Worm (Caenorhabditis elegans) whole organism, midembryonic: Measurements from ENCODE around the gene W10G11.1.

ENCODE experiments used
- T22C8.4 ChIP-seq: fragments of 200-800 bp; sonication (Bioruptor generic); IDR thresholded peaks from 2 replicates; pipeline ENCODE4 v1.3.6; 2022; ENCODE audit warnings: missing genetic modification characterization, missing compliant biosample characterization
- cog-1 ChIP-seq: sonication (generic microtip); optimal IDR thresholded peaks from 2 replicates; lab custom pipeline; 2016; ENCODE audit warnings: missing genetic modification characterization, missing compliant biosample characterization
- flt-1 ChIP-seq: fragments of 200-800 bp; sonication (Bioruptor generic); IDR thresholded peaks from 2 replicates; pipeline ENCODE4 v1.3.6; 2022; ENCODE audit warnings: missing genetic modification characterization, missing compliant biosample characterization
- klf-2 ChIP-seq: fragments of 200-800 bp; sonication (Bioruptor generic); conservative IDR thresholded peaks from 2 replicates; pipeline ENCODE4 v1.3.6; 2022; ENCODE audit warnings: missing genetic modification reagents, missing genetic modification characterization, missing compliant biosample characterization
- med-1 ChIP-seq: sonication (generic microtip); optimal IDR thresholded peaks from 2 replicates; lab custom pipeline; 2017; ENCODE audit warnings: missing genetic modification characterization, mild to moderate bottlenecking, missing compliant biosample characterization, antibody characterized with exemption, missing genetic modification reagents; ENCODE audit not compliant: insufficient read depth
- ref-1 ChIP-seq: fragments of 200-800 bp; sonication (Bioruptor generic); conservative IDR thresholded peaks from 2 replicates; pipeline ENCODE4 v1.3.6; 2022; ENCODE audit warnings: missing genetic modification reagents, missing genetic modification characterization, missing compliant biosample characterization
- tab-1 ChIP-seq: fragments of 200-800 bp; sonication (Bioruptor generic); IDR thresholded peaks from 2 replicates; pipeline ENCODE4 v1.3.6; 2022; ENCODE audit warnings: missing genetic modification characterization, missing compliant biosample characterization
- ztf-23 ChIP-seq: fragments of 200-800 bp; sonication (Bioruptor generic); IDR thresholded peaks from 2 replicates; pipeline ENCODE4 v1.3.6; 2022; ENCODE audit warnings: missing genetic modification reagents, missing genetic modification characterization, missing compliant biosample characterization
- ztf-29 ChIP-seq: fragments of 200-800 bp; sonication (Bioruptor generic); IDR thresholded peaks from 2 replicates; pipeline ENCODE4 v1.3.6; 2022; ENCODE audit warnings: missing genetic modification reagents, missing genetic modification characterization, missing compliant biosample characterization

W10G11.1 gene

DNA sequence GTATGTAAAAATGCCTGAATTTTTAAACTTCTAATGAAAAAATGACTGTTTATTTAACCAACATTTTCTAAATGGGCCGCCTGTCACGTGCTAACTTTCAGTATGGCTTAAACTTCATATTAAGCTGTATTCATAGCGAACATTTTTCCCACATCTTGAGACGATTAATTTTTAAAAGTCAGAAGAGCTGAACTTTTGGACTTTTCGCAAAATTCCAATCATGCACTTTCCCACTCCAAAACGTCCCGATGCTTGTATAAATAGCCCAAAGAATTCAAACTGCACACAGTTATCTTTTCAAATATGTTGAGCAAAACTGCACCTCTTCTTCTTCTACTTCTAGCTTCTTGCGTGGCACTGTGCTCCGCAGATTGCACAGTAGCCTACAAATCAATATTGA lies 16.2 kb upstream of the W10G11.1 start, which contains the start of gene clec-132:
TSS of gene clec-132 (plus strand) at position 301 of the 400 bp plus-strand sequence.
- no peak for TF ChIP-seq tab-1
- TF ChIP-seq ztf-23 (GFP tag; lab: Robert Waterston, UW), result no peak
- no peak for TF ChIP-seq T22C8.4 (GFP tag; lab: Robert Waterston, UW)
- no peak for TF ChIP-seq cog-1 (tag; lab: Kevin White, UChicago)
- no peak for TF ChIP-seq klf-2 (GFP tag; lab: Robert Waterston, UW)
- TF ChIP-seq med-1, result no peak
- TF ChIP-seq ztf-29 (GFP tag; lab: Robert Waterston, UW), result no peak

DNA sequence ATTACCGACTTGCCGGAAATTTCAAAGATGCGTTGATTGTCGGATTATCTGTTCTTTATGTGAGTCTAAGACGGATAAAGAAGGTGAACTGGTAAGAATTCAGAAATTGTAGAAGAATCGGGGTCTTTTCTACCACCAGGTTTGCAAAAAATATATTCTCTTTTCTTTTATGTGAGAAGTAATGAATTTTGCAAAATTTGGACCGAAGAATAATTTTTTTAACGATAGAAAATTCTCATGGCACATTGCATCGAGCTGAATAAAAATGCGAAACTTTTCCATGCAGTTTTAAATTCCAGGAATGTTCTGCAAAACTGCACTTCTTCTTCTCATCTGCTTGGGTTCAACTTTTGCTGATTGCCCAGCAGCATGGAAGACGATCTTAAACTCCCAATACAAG lies 12.8 kb upstream of the W10G11.1 start, which contains the start of gene clec-130:
TSS of gene clec-130 (plus strand) at position 301 of the 400 bp plus-strand sequence.
- TF ChIP-seq klf-2 (GFP tag; lab: Robert Waterston, UW) (no peak), tab-1 (no peak), ztf-29 (GFP tag; lab: Robert Waterston, UW) (no peak)

DNA sequence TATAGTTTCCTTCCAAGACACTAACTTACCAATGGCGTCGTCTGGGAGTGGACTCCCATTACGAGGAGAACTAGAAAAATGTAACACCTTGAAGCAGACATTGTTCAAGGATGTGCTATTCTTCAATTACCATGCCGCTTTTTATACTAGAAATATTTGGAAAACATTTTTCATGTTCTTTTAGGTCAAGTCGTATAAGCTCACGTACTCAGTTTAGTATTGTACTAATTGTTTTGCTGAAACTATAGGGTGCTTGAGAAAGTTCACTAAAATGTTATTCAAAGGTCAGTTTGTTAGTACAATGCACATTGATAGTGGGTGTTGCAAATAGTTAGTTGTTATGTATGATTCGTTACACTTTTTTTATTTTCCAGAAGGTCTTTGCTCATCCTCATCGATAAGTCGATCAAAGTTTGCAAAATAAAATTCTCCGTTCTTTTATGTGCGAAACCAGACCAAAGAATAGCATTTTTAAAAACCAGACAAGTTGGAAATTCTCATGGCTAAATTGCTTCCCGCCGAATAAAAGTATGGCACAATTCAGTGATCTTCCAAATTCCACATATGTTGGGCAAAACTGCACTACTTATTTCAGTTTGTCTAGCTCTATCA lies 10.5 kb upstream of the W10G11.1 start, which contains the start of the genes clec-128 and clec-129:
TSS of gene clec-128 (minus strand) at position 101 of the 612 bp plus-strand sequence.
TSS of gene clec-129 (plus strand) at position 562 of the 612 bp plus-strand sequence.
- TF ChIP-seq ref-1 (GFP tag; lab: Robert Waterston, UW) (no peak), klf-2 (GFP tag; lab: Robert Waterston, UW) (no peak), med-1 (no peak), tab-1 (no peak), ztf-23 (GFP tag; lab: Robert Waterston, UW) (no peak), T22C8.4 (GFP tag; lab: Robert Waterston, UW) (no peak), flt-1 (GFP tag; lab: Robert Waterston, UW) (no peak), ztf-29 (GFP tag; lab: Robert Waterston, UW) (no peak), cog-1 (tag; lab: Kevin White, UChicago) (no peak)

DNA sequence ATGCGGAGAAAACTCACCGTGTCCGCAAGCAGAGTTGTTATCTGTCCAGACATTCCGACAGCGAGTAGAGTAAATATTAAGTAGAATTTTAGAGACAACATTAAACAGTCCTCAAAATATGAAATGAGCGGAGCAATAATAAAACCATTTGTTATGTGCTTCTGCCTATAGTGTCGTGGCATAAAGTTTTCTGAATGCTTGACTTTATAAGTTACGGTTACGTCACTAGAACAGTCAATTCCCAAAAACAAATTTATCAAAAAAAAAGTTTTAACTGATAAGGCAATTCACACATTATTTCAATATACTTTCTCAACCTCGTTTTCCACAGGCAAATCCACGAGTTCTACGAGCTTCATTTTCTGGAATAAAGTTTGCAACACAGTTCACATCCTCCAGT lies 8.6 kb upstream of the W10G11.1 start, which contains the start of gene clec-127:
TSS of gene clec-127 (minus strand) at position 101 of the 400 bp plus-strand sequence.
- no peak for TF ChIP-seq ztf-29 (GFP tag; lab: Robert Waterston, UW)
- no peak for TF ChIP-seq ztf-23 (GFP tag; lab: Robert Waterston, UW)
- TF ChIP-seq klf-2 (GFP tag; lab: Robert Waterston, UW), result no peak
- no peak for TF ChIP-seq tab-1
- TF ChIP-seq flt-1 (GFP tag; lab: Robert Waterston, UW), result no peak
- TF ChIP-seq T22C8.4 (GFP tag; lab: Robert Waterston, UW), result no peak
- no peak for TF ChIP-seq ref-1 (GFP tag; lab: Robert Waterston, UW)
- TF ChIP-seq med-1, result no peak
- no peak for TF ChIP-seq cog-1 (tag; lab: Kevin White, UChicago)

DNA sequence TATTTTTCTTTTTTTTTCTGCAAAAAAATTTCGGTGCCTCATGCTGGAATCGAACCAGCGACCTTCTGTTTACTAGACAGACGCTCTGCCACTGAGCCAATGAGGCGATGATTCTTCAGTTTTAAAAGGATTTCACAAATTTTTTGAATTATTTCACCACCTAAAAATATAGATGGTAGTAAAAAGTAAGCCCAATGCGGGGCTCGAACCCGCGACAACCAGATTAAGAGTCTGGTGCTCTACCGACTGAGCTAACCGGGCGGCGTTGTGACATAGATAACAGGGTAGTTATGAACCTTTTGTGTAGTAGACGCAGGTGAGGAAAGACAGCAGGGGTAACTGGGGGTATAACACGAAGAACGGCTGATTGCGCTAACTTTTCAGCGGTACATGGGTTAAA lies 7.1 kb upstream of the W10G11.1 start:
- TF ChIP-seq ref-1 (GFP tag; lab: Robert Waterston, UW) (peak; percentile 70), flt-1 (GFP tag; lab: Robert Waterston, UW) (peak; percentile 91), T22C8.4 (GFP tag; lab: Robert Waterston, UW) (peak; percentile 49; the same call in 1 of the 2 replicates), tab-1 (peak; percentile 77), klf-2 (GFP tag; lab: Robert Waterston, UW) (peak; percentile 64; the same call in 1 of the 2 replicates), ztf-29 (GFP tag; lab: Robert Waterston, UW) (peak; percentile 80), ztf-23 (GFP tag; lab: Robert Waterston, UW) (peak; percentile 75; the same call in 1 of the 2 replicates)

DNA sequence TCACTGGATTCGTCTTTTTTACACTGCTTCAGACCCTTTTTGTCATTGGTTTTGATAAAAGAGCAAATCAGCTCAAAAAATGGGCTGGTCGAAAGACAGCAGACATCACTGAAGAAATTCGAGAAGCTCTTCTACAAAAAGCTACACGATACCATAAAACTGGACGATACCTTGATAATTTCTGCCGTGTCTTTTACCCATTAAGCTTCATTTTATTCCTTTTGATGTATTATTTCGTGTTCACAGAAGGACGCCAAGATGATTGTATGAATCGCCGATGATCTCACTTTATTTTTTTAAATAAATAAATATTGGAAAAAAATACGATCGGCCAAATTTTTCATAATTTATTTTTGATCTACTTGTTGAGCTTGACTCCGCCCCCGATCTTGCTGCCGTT lies 6.6 kb upstream of the W10G11.1 start:
- no peak for TF ChIP-seq med-1
- TF ChIP-seq ztf-29 (GFP tag; lab: Robert Waterston, UW), result no peak

DNA sequence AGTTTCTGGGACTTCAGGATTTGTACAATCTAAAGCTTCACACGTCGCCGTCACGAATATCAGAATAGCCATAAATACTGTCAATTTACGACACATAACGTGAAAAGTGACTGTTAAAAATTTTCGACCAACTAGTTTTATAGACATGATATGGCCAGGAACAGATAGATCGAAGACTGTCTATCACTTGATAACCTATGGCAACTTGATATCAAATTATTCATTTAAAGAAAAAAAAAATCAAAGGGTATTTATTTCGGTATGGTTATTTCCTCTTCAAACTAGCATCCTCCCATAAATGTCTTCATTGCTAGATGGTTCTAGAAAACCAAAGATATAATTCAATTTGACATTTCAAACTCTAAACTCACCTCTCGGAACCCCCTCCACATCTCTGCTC lies 1.9 kb upstream of the W10G11.1 start, which contains the start of gene W10G11.3:
TSS of gene W10G11.3 (minus strand) at position 101 of the 400 bp plus-strand sequence.
- no peak for TF ChIP-seq ztf-23 (GFP tag; lab: Robert Waterston, UW)
- no peak for TF ChIP-seq tab-1
- TF ChIP-seq T22C8.4 (GFP tag; lab: Robert Waterston, UW), result no peak
- no peak for TF ChIP-seq flt-1 (GFP tag; lab: Robert Waterston, UW)
- TF ChIP-seq ref-1 (GFP tag; lab: Robert Waterston, UW), result no peak
- TF ChIP-seq ztf-29 (GFP tag; lab: Robert Waterston, UW), result no peak
- no peak for TF ChIP-seq med-1
- no peak for TF ChIP-seq cog-1 (tag; lab: Kevin White, UChicago)
- no peak for TF ChIP-seq klf-2 (GFP tag; lab: Robert Waterston, UW)

DNA sequence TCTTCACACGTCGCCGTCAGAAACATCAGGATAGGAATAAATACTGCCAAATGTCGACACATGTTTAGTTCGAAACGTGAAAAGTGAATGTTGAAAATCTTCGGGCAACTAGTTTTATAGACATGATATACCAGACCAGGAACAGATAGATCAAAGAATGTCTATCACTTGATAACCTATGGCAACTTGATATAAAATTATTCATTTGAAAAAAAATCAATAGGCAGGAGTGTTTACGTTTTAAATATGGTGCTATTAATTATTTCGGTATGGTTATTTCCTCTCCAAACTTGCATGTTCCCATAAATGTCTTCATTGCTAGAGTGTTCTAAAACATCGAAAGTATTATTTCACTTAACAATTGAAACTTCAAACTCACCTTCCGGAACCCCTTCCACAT lies 1.1 kb upstream of the W10G11.1 start, which contains the start of gene W10G11.2:
TSS of gene W10G11.2 (minus strand) at position 101 of the 400 bp plus-strand sequence.
- no peak for TF ChIP-seq klf-2 (GFP tag; lab: Robert Waterston, UW)
- no peak for TF ChIP-seq tab-1
- no peak for TF ChIP-seq cog-1 (tag; lab: Kevin White, UChicago)
- no peak for TF ChIP-seq flt-1 (GFP tag; lab: Robert Waterston, UW)
- no peak for TF ChIP-seq T22C8.4 (GFP tag; lab: Robert Waterston, UW)
- TF ChIP-seq med-1, result no peak

DNA sequence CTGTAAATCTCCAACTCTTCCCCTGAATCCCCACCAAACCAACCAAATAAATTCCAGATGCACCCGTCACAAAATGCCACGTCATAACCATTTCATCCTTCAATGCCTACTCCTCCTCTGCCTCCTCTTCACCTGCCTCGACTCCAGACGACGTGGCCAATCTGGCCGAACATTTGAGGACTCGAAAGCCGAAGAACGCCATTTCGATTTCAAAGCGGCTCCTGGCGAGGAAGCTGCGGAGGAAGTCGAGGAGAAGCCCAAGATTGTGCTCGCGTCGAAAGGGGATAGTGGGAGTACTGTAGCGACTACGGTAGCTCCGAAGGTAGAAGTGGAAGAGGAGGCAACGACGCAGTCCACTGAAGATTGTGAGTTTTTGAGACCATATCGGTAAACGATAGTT lies 3.1 kb downstream of the W10G11.1 start, which contains the start of gene lgc-45:
TSS of gene lgc-45 (plus strand) at position 56 of the 400 bp plus-strand sequence.
- no peak for TF ChIP-seq ztf-29 (GFP tag; lab: Robert Waterston, UW)
- no peak for TF ChIP-seq flt-1 (GFP tag; lab: Robert Waterston, UW)

DNA sequence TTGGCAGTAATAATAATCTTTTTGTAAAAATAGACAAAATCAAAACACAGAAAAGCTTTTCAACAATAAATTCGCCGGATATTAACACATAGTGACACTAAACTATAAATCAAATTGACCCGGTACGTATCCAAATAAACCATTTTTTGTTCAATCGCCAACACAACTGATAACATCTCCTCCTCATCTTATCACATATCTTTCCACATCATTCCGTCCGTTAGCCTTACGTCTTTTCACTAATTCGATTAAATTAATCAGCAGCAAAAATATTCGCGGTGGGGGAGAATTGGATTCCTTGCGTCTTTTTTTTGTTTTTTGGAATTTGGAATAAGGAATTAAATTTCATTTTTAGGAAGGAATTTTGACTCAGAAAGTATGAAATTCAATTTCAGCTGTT lies 3.9 kb downstream of the W10G11.1 start:
- TF ChIP-seq ztf-29 (GFP tag; lab: Robert Waterston, UW) (no peak), klf-2 (GFP tag; lab: Robert Waterston, UW) (no peak), T22C8.4 (GFP tag; lab: Robert Waterston, UW) (no peak), cog-1 (tag; lab: Kevin White, UChicago) (no peak), med-1 (no peak), tab-1 (no peak), ref-1 (GFP tag; lab: Robert Waterston, UW) (no peak), ztf-23 (GFP tag; lab: Robert Waterston, UW) (no peak), flt-1 (GFP tag; lab: Robert Waterston, UW) (no peak)
